Worm (Caenorhabditis elegans) whole organism, L4/young adult: Measurements from ENCODE around the gene ddi-1.

Source experiments
- W03F9.2 ChIP-seq: fragments of 150-350 bp; optimal IDR thresholded peaks from 2 replicates; lab custom pipeline; 2014; ENCODE audit warnings: missing biosample characterization, missing genetic modification characterization
- dao-5 ChIP-seq: sonication (generic microtip); optimal IDR thresholded peaks from 2 replicates; lab custom pipeline; 2016; ENCODE audit warnings: missing genotype, missing genetic modification characterization, moderate library complexity, missing compliant biosample characterization
- him-1 ChIP-seq: sonication (generic microtip); optimal IDR thresholded peaks from 2 replicates; lab custom pipeline; 2016; ENCODE audit warnings: missing genotype, missing genetic modification reagents, missing genetic modification characterization, missing compliant biosample characterization

DNA sequence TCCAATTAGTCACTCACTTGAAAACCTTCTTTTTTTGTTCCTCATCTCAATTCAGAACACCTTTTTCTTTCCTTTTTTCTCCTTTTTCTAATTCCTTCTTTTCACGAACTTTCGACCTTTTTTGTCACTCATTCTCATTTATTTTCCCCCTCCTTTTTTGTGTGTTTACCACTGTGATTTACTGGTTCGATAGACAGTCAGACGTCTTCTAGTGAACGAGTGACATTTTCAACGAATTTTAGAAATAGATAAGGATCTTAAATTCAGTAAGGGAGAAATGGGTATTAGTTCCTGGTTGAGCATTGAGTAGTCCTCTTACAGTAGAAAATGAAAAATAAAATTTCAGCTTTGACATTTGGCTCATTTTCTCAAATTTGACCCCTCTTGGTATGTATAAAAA lies 30.8 kb upstream of the ddi-1 start:
- TF ChIP-seq him-1 (tag; lab: Kevin White, UChicago), result no peak
- no peak for TF ChIP-seq W03F9.2 (tag; lab: Kevin White, UChicago)
- TF ChIP-seq dao-5 (tag; lab: Kevin White, UChicago), result no peak
